Worm (Caenorhabditis elegans) whole organism, L1 larva: Measurements from ENCODE around the gene F41B4.1.

Experiments used
- elt-3 ChIP-seq, 6 experiments: fragments of 150-350 bp in 1 of 6; sonication (generic microtip); optimal IDR thresholded peaks; 2 replicates each; lab custom pipeline; 2017 to 2018; ENCODE audit warnings: missing biosample characterization in 6 of 6, missing genetic modification characterization in 6 of 6, inconsistent platforms in 1 of 6
- fos-1 ChIP-seq: fragments of 150-350 bp; optimal IDR thresholded peaks from 2 replicates; lab custom pipeline; 2014; ENCODE audit warnings: missing biosample characterization, missing genetic modification characterization
- lsy-2 ChIP-seq, 2 experiments: fragments of 150-350 bp; optimal IDR thresholded peaks; 2 replicates each; lab custom pipeline; 2014; ENCODE audit warnings: missing biosample characterization in 2 of 2, missing genetic modification characterization in 2 of 2
- nhr-90 ChIP-seq: sonication (generic microtip); optimal IDR thresholded peaks from 2 replicates; lab custom pipeline; 2016; ENCODE audit warnings: mild to moderate bottlenecking, missing genetic modification characterization, missing compliant biosample characterization; ENCODE audit not compliant: poor library complexity
- pag-3 ChIP-seq: sonication (generic microtip); optimal IDR thresholded peaks from 2 replicates; lab custom pipeline; 2017; ENCODE audit warnings: missing genetic modification characterization, mild to moderate bottlenecking, missing compliant biosample characterization, antibody characterized with exemption, borderline replicate concordance; ENCODE audit not compliant: insufficient read depth
- snu-23 ChIP-seq: sonication (generic microtip); optimal IDR thresholded peaks from 2 replicates; lab custom pipeline; 2016; ENCODE audit warnings: missing genetic modification characterization, missing compliant biosample characterization
- unc-130 ChIP-seq: fragments of 150-350 bp; optimal IDR thresholded peaks from 2 replicates; lab custom pipeline; 2017; ENCODE audit warnings: missing biosample characterization, missing genetic modification characterization, inconsistent platforms

ce11 chrX:6784181-6784580 lies 41.5 kb downstream of the F41B4.1 start, which contains the start of gene bgal-2:
- TF ChIP-seq snu-23 (GFP tag; lab: Kevin White, UChicago) (no peak), fos-1 (tag; lab: Kevin White, UChicago) (no peak), unc-130 (tag; lab: Kevin White, UChicago) (no peak), lsy-2 (tag; optimal IDR thresholded peaks at IDR 0.05; lab: Kevin White, UChicago) (no peak), pag-3 (no peak), elt-3 (tag; optimal IDR thresholded peaks at IDR 0.05; lab: Kevin White, UChicago) (no peak), nhr-90 (tag; lab: Kevin White, UChicago) (no peak)
